Fruit fly (Drosophila melanogaster) whole organism, prepupa: ENCODE results near the gene Tango10.

ENCODE experiments used
- CG10669 ChIP-seq: fragments of 200-800 bp; sonication (Bioruptor generic); optimal IDR thresholded peaks from 3 replicates; lab custom pipeline; 2018; ENCODE audit warnings: missing biosample characterization, mild to moderate bottlenecking, missing genetic modification characterization, moderate library complexity
- CG15336 ChIP-seq: fragments of 200-800 bp; sonication (Bioruptor generic); IDR thresholded peaks from 2 replicates; pipeline ENCODE4 v1.3.6; 2022; ENCODE audit warnings: missing biosample characterization, missing genetic modification characterization
- CG16779 ChIP-seq: fragments of 200-800 bp; sonication (Bioruptor generic); optimal IDR thresholded peaks from 3 replicates; lab custom pipeline; 2017; ENCODE audit warnings: missing biosample characterization, mild to moderate bottlenecking, missing genetic modification characterization
- CG34406 ChIP-seq: fragments of 200-800 bp; sonication (Bioruptor generic); optimal IDR thresholded peaks from 3 replicates; lab custom pipeline; 2016; ENCODE audit warnings: missing biosample characterization, missing genetic modification characterization
- CG8119 ChIP-seq: fragments of 200-800 bp; sonication (Bioruptor generic); IDR thresholded peaks from 3 replicates; pipeline ENCODE4 v1.3.6; 2022; ENCODE audit warnings: missing biosample characterization, missing genetic modification characterization
- CG8319 ChIP-seq: fragments of 200-800 bp; sonication (Bioruptor generic); optimal IDR thresholded peaks from 3 replicates; lab custom pipeline; 2016; ENCODE audit warnings: missing biosample characterization, missing genetic modification characterization
- CG8632 ChIP-seq: fragments of 200-800 bp; sonication (Bioruptor generic); optimal IDR thresholded peaks from 3 replicates; lab custom pipeline; 2016; ENCODE audit warnings: missing biosample characterization, missing genetic modification characterization
- Lpt ChIP-seq: fragments of 200-800 bp; sonication (Bioruptor generic); optimal IDR thresholded peaks from 3 replicates; lab custom pipeline; 2016; ENCODE audit warnings: missing biosample characterization, missing genetic modification characterization
- Met ChIP-seq: fragments of 200-800 bp; sonication (Bioruptor generic); optimal IDR thresholded peaks from 3 replicates; lab custom pipeline; 2016; ENCODE audit warnings: missing biosample characterization, missing genetic modification characterization
- Smox ChIP-seq: fragments of 200-800 bp; sonication (Bioruptor generic); optimal IDR thresholded peaks from 3 replicates; lab custom pipeline; 2016; ENCODE audit warnings: missing biosample characterization, missing genetic modification characterization
- dsx ChIP-seq: fragments of 200-800 bp; optimal IDR thresholded peaks from 3 replicates; lab custom pipeline; 2019; ENCODE audit warnings: missing biosample characterization, mild to moderate bottlenecking, missing genetic modification characterization, moderate library complexity; ENCODE audit not compliant: poor library complexity, severe bottlenecking
- esn ChIP-seq: fragments of 200-800 bp; sonication (Bioruptor generic); optimal IDR thresholded peaks from 2 replicates; lab custom pipeline; 2016; ENCODE audit warnings: missing biosample characterization, mild to moderate bottlenecking, missing genetic modification characterization, moderate library complexity
- topi ChIP-seq: fragments of 200-800 bp; sonication (Bioruptor generic); optimal IDR thresholded peaks from 3 replicates; lab custom pipeline; 2016; ENCODE audit warnings: missing biosample characterization, missing genetic modification characterization

dm6 chrX:11715263-11715659 is 4.8 kb upstream of the Tango10 start, which contains the start of gene Amun:
- TF ChIP-seq Smox (peak; percentile 63), Met (GFP tag; lab: Kevin White, UChicago) (peak; percentile 40), dsx (GFP tag; lab: Kevin White, UChicago) (peak; percentile 38), CG8319 (GFP tag; lab: Kevin White, UChicago) (no peak), CG10669 (GFP tag; lab: Kevin White, UChicago) (peak; percentile 51), CG15336 (GFP tag; lab: Robert Waterston, UW) (peak; percentile 18; the same call in 1 of the 2 replicates), topi (GFP tag; lab: Kevin White, UChicago) (peak; percentile 39), esn (peak; percentile 62), CG8119 (GFP tag; lab: Robert Waterston, UW) (0 out of 3 replicates have a peak, but pooled peaks have one; percentile 20), CG16779 (tag; lab: Kevin White, UChicago) (no peak), CG8632 (GFP tag; lab: Kevin White, UChicago) (no peak), CG34406 (GFP tag; lab: Kevin White, UChicago) (no peak), Lpt (no peak)
